Worm (Caenorhabditis elegans) whole organism, L4 larva: ENCODE measurements around the gene C53B7.3.

Source experiments
- ZK337.2 ChIP-seq: fragments of 200-800 bp; sonication (Bioruptor generic); IDR thresholded peaks from 2 replicates; pipeline ENCODE4 v1.3.6; 2022; ENCODE audit warnings: missing genetic modification reagents, missing genetic modification characterization, missing compliant biosample characterization
- aly-2 ChIP-seq: sonication (generic microtip); optimal IDR thresholded peaks from 2 replicates; lab custom pipeline; 2018; ENCODE audit warnings: missing biosample characterization, missing genetic modification characterization
- ama-1 ChIP-seq: fragments of 150-350 bp; optimal IDR thresholded peaks from 2 replicates; lab custom pipeline; 2014; ENCODE audit warnings: inconsistent platforms, mixed read lengths
- ceh-44 ChIP-seq: fragments of 200-800 bp; sonication (Bioruptor generic); IDR thresholded peaks from 2 replicates; pipeline ENCODE4 v1.3.6; 2022; ENCODE audit warnings: missing genetic modification reagents, missing genetic modification characterization, missing compliant biosample characterization
- daf-12 ChIP-seq: fragments of 150-350 bp; optimal IDR thresholded peaks from 2 replicates; lab custom pipeline; 2014; ENCODE audit warnings: missing biosample characterization, missing genetic modification reagents, missing genetic modification characterization
- dmd-6 ChIP-seq: fragments of 200-800 bp; sonication (Bioruptor generic); IDR thresholded peaks from 2 replicates; pipeline ENCODE4 v1.3.6; 2022; ENCODE audit warnings: missing genetic modification reagents, missing genetic modification characterization, missing compliant biosample characterization
- egl-27 ChIP-seq: sonication (generic microtip); optimal IDR thresholded peaks from 3 replicates; lab custom pipeline; 2017; ENCODE audit warnings: missing biosample characterization, missing genetic modification reagents, missing genetic modification characterization
- hlh-11 ChIP-seq: fragments of 200-800 bp; sonication (Bioruptor generic); optimal IDR thresholded peaks from 2 replicates; lab custom pipeline; 2018; ENCODE audit warnings: mild to moderate bottlenecking, missing genetic modification characterization, missing compliant biosample characterization
- mdl-1 ChIP-seq, 2 experiments: fragments of 150-350 bp in 1 of 2; sonication (generic microtip) in 1 of 2; optimal IDR thresholded peaks; 2 replicates each; lab custom pipeline; 2014 to 2017; ENCODE audit warnings: missing biosample characterization in 2 of 2, missing genetic modification characterization in 2 of 2
- nhr-11 ChIP-seq: fragments of 150-350 bp; optimal IDR thresholded peaks from 2 replicates; lab custom pipeline; 2014; ENCODE audit warnings: missing biosample characterization, missing genetic modification characterization
- nhr-6 ChIP-seq: fragments of 150-350 bp; optimal IDR thresholded peaks from 2 replicates; lab custom pipeline; 2014; ENCODE audit warnings: missing biosample characterization, missing genetic modification characterization
- set-16 ChIP-seq: fragments of 200-800 bp; sonication (Bioruptor generic); IDR thresholded peaks from 2 replicates; pipeline ENCODE4 v1.3.6; 2022; ENCODE audit warnings: missing genetic modification reagents, missing genetic modification characterization, missing compliant biosample characterization
- snpc-4 ChIP-seq: fragments of 150-350 bp; optimal IDR thresholded peaks from 2 replicates; lab custom pipeline; 2014; ENCODE audit warnings: missing biosample characterization, missing genetic modification characterization
- zag-1 ChIP-seq: fragments of 150-350 bp; optimal IDR thresholded peaks from 2 replicates; lab custom pipeline; 2014; ENCODE audit warnings: missing biosample characterization, missing genetic modification characterization

DNA sequence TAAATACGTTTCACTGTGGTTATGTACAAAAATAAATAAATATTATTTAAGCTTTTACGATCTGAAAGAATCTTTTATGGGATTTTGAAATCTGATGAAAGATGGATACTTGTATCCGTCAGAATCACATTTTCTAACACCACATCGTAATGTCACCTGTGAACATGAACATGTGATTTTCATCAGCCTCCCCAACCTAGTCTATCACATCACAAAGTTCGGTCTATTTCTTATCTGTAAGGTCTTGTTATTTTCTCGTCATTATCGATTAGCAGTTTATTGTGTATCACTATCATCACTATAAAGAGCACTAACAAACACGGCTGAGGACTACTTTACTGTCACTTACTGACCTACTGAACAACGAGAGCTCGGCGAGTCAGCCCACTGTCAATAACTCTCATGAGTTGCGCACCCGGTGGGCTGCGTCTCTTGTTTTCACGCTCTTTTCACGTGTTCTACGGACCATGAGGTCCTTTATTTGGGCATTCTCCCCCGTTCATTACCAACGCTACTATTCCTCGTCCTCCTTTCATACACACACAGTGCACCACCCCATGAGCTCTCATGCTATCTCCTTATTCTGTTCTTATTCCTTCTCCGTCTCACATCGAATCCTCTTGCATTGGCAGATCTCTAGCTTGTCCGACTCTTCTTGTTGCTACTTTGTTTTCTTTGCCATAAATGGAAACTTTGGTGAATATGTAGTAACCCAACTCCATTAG, 37.3 kb upstream of the C53B7.3 start:
- TF ChIP-seq mdl-1 (tag; optimal IDR thresholded peaks at IDR 0.05; lab: Kevin White, UChicago), result peak in 1 of 2 experiments; percentile 51
- no peak for TF ChIP-seq aly-2 (tag; lab: Kevin White, UChicago)
- TF ChIP-seq snpc-4 (tag; lab: Kevin White, UChicago), result no peak
- no peak for TF ChIP-seq ama-1
- peak; percentile 33 for TF ChIP-seq nhr-11 (tag; lab: Kevin White, UChicago)
- TF ChIP-seq nhr-6 (tag; lab: Kevin White, UChicago), result no peak
- TF ChIP-seq egl-27 (tag; lab: Kevin White, UChicago), result no peak
- no peak for TF ChIP-seq set-16 (GFP tag; lab: Robert Waterston, UW)
- TF ChIP-seq dmd-6 (GFP tag; lab: Robert Waterston, UW), result peak; percentile 52; the same call in 1 of the 2 replicates
- no peak for TF ChIP-seq ZK337.2 (GFP tag; lab: Robert Waterston, UW)
- peak; percentile 70 for TF ChIP-seq hlh-11 (tag; lab: Kevin White, UChicago)
- TF ChIP-seq ceh-44 (GFP tag; lab: Robert Waterston, UW), result no peak
- TF ChIP-seq daf-12 (tag; lab: Kevin White, UChicago), result no peak
- no peak for TF ChIP-seq zag-1
